Fruit fly (Drosophila melanogaster) whole organism, embryonic: ENCODE measurements around the gene Mtp.

Experiments used
- CG2712 ChIP-seq: fragments of 200-800 bp; optimal IDR thresholded peaks from 3 replicates; lab custom pipeline; 2019; ENCODE audit warnings: missing biosample characterization, mild to moderate bottlenecking, missing genetic modification characterization, moderate library complexity
- her ChIP-seq: fragments of 200-800 bp; sonication (Bioruptor generic); optimal IDR thresholded peaks from 2 replicates; lab custom pipeline; 2016; ENCODE audit warnings: missing biosample characterization, missing genetic modification characterization
- jumu ChIP-seq: fragments of 200-800 bp; sonication (Bioruptor generic); optimal IDR thresholded peaks from 3 replicates; lab custom pipeline; 2016; ENCODE audit warnings: missing biosample characterization, missing genetic modification characterization
- klu ChIP-seq: fragments of 200-800 bp; sonication (Bioruptor generic); IDR thresholded peaks from 2 replicates; pipeline ENCODE4 v1.3.6; 2022; ENCODE audit warnings: missing biosample characterization, missing genetic modification characterization
- lbe ChIP-seq: fragments of 200-800 bp; sonication (Bioruptor generic); optimal IDR thresholded peaks from 2 replicates; lab custom pipeline; 2016; ENCODE audit warnings: missing biosample characterization, mild to moderate bottlenecking, missing genetic modification characterization
- odd ChIP-seq: fragments of 200-800 bp; sonication (Bioruptor generic); optimal IDR thresholded peaks from 2 replicates; lab custom pipeline; 2017; ENCODE audit warnings: missing biosample characterization, mild to moderate bottlenecking, missing genetic modification characterization
- sens-2 ChIP-seq: fragments of 200-800 bp; sonication (Bioruptor generic); IDR thresholded peaks from 2 replicates; pipeline ENCODE4 v1.3.6; 2022; ENCODE audit warnings: missing biosample characterization, missing genetic modification characterization

DNA sequence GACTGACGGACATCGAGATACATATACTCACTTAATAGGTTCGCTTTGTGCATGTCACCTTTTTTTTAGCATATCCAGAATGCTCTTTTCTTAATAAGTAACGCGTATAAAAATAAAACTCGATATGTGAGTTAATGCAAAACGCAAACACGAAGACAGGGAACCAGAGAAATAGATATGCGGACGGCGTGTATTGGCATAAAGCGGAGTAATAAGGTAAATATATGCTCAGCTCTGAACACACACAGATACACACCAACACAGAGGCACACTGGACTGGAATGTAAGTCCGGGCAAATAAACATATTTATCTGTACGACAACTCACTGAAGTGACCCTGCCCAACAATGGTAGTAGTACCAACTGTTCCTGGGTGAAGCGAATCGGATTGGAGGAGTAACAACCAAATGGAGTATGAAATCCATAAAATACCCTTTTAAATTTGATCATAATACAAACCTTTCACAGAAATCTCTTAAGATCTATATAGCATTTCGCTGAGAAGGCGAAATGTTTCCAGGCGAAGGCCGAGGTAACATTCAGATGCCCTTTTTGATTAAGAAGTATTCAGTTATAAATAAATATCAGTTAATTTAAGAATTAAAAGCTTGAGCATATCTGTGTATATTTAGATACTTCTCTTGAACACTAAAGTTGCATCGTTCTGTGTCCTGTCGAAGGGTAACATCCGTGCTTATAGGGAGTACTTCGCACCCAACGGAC is 12.8 kb upstream of the Mtp start:
- TF ChIP-seq lbe (GFP tag; lab: Kevin White, UChicago) = no peak
- no peak for TF ChIP-seq CG2712 (tag; lab: Kevin White, UChicago)
- no peak for TF ChIP-seq klu
- no peak for TF ChIP-seq odd (GFP tag; lab: Kevin White, UChicago)
- no peak for TF ChIP-seq sens-2 (GFP tag; lab: Robert Waterston, UW)
- TF ChIP-seq her (GFP tag; lab: Kevin White, UChicago) = no peak
- TF ChIP-seq jumu (GFP tag; lab: Kevin White, UChicago) = no peak
